Worm (Caenorhabditis elegans) whole organism, late embryonic: ENCODE data around the gene sgnh-1.

Experiments used
- F13H6.1 ChIP-seq: sonication (generic microtip); optimal IDR thresholded peaks from 2 replicates; lab custom pipeline; 2016; ENCODE audit warnings: missing genetic modification characterization, missing compliant biosample characterization
- ceh-30 ChIP-seq: fragments of 150-350 bp; optimal IDR thresholded peaks from 2 replicates; lab custom pipeline; 2014; ENCODE audit warnings: missing biosample characterization, missing genetic modification characterization
- ceh-45 ChIP-seq: fragments of 200-800 bp; sonication (Bioruptor generic); IDR thresholded peaks from 2 replicates; pipeline ENCODE4 v1.3.6; 2022; ENCODE audit warnings: missing genetic modification reagents, missing genetic modification characterization, missing compliant biosample characterization
- ceh-9 ChIP-seq: sonication (generic microtip); optimal IDR thresholded peaks from 2 replicates; lab custom pipeline; 2016; ENCODE audit warnings: mild to moderate bottlenecking, missing genetic modification characterization, inconsistent platforms, missing compliant biosample characterization
- elt-2 ChIP-seq: sonication (generic microtip); optimal IDR thresholded peaks from 2 replicates; lab custom pipeline; 2016; ENCODE audit warnings: missing genetic modification reagents, missing genetic modification characterization, missing compliant biosample characterization
- fkh-10 ChIP-seq: fragments of 150-350 bp; optimal IDR thresholded peaks from 2 replicates; lab custom pipeline; 2014; ENCODE audit warnings: missing biosample characterization, missing genetic modification reagents, missing genetic modification characterization
- hlh-15 ChIP-seq: sonication (generic microtip); optimal IDR thresholded peaks from 2 replicates; lab custom pipeline; 2016; ENCODE audit warnings: missing genetic modification characterization, missing compliant biosample characterization
- nhr-11 ChIP-seq: fragments of 150-350 bp; optimal IDR thresholded peaks from 2 replicates; lab custom pipeline; 2014; ENCODE audit warnings: missing biosample characterization, missing genetic modification characterization
- nhr-232 ChIP-seq: sonication (generic microtip); optimal IDR thresholded peaks from 2 replicates; lab custom pipeline; 2016; ENCODE audit warnings: missing genetic modification characterization, missing compliant biosample characterization
- pag-3 ChIP-seq: sonication (generic microtip); optimal IDR thresholded peaks from 2 replicates; lab custom pipeline; 2016; ENCODE audit warnings: missing compliant biosample characterization, missing genetic modification characterization, borderline replicate concordance
- pat-9 ChIP-seq: fragments of 200-800 bp; sonication (Bioruptor generic); optimal IDR thresholded peaks from 2 replicates; lab custom pipeline; 2018; ENCODE audit warnings: mild to moderate bottlenecking, missing genetic modification characterization, moderate library complexity, missing compliant biosample characterization
- pha-4 ChIP-seq: fragments of 150-350 bp; optimal IDR thresholded peaks from 2 replicates; lab custom pipeline; 2018; ENCODE audit warnings: missing biosample characterization, missing genetic modification reagents, missing genetic modification characterization
- pqm-1 ChIP-seq: sonication (generic microtip); optimal IDR thresholded peaks from 2 replicates; lab custom pipeline; 2016; ENCODE audit warnings: missing genetic modification characterization, missing compliant biosample characterization
- ref-2 ChIP-seq: sonication (generic microtip); optimal IDR thresholded peaks from 2 replicates; lab custom pipeline; 2016; ENCODE audit warnings: missing genetic modification characterization, missing compliant biosample characterization

ce11 chrIV:4890543-4890942 lies 830 bp downstream of the sgnh-1 start, which contains the start of gene T08B6.9:
- TF ChIP-seq nhr-232 (tag; lab: Kevin White, UChicago) = no peak
- no peak for TF ChIP-seq pat-9 (tag; lab: Kevin White, UChicago)
- no peak for TF ChIP-seq ceh-9 (tag; lab: Kevin White, UChicago)
- no peak for TF ChIP-seq ref-2 (tag; lab: Kevin White, UChicago)
- TF ChIP-seq ceh-30 (tag; lab: Kevin White, UChicago) = no peak
- no peak for TF ChIP-seq pqm-1
- TF ChIP-seq nhr-11 = no peak
- no peak for TF ChIP-seq fkh-10 (GFP tag; lab: Kevin White, UChicago)
- TF ChIP-seq elt-2 = no peak
- no peak for TF ChIP-seq hlh-15 (tag; lab: Kevin White, UChicago)
- TF ChIP-seq F13H6.1 (tag; lab: Kevin White, UChicago) = no peak
- TF ChIP-seq pag-3 (tag; lab: Kevin White, UChicago) = no peak
- TF ChIP-seq pha-4 = no peak
- no peak for TF ChIP-seq ceh-45 (GFP tag; lab: Robert Waterston, UW)
